Fruit fly (Drosophila melanogaster) whole organism, pupa: ENCODE measurements around the gene sage.

Experiments
- CG10348 ChIP-seq: fragments of 200-800 bp; sonication (Bioruptor generic); IDR thresholded peaks from 2 replicates; pipeline ENCODE4 v1.3.6; 2022; ENCODE audit warnings: missing biosample characterization, missing genetic modification characterization
- CG12605 ChIP-seq: fragments of 200-800 bp; sonication (Bioruptor generic); IDR thresholded peaks from 2 replicates; pipeline ENCODE4 v1.3.6; 2022; ENCODE audit warnings: missing biosample characterization, missing genetic modification characterization
- CG13204 ChIP-seq: fragments of 200-800 bp; sonication (Bioruptor generic); optimal IDR thresholded peaks from 2 replicates; lab custom pipeline; 2018; ENCODE audit warnings: missing biosample characterization, mild to moderate bottlenecking, missing genetic modification characterization, moderate library complexity
- CG14655 ChIP-seq: fragments of 200-800 bp; sonication (Bioruptor generic); optimal IDR thresholded peaks from 3 replicates; lab custom pipeline; 2017; ENCODE audit warnings: mild to moderate bottlenecking, missing biosample characterization, missing genetic modification reagents, missing genetic modification characterization
- CG15710 ChIP-seq: fragments of 200-800 bp; sonication (Bioruptor generic); optimal IDR thresholded peaks from 2 replicates; lab custom pipeline; 2018; ENCODE audit warnings: missing biosample characterization, mild to moderate bottlenecking, missing genetic modification characterization, moderate library complexity
- CG17806 ChIP-seq: fragments of 200-800 bp; sonication (Bioruptor generic); optimal IDR thresholded peaks from 2 replicates; lab custom pipeline; 2018; ENCODE audit warnings: missing biosample characterization, mild to moderate bottlenecking, missing genetic modification characterization, moderate library complexity
- CG32121 ChIP-seq: fragments of 200-800 bp; sonication (Bioruptor generic); IDR thresholded peaks from 2 replicates; pipeline ENCODE4 v1.3.6; 2022; ENCODE audit warnings: missing biosample characterization, missing genetic modification characterization
- CG34367 ChIP-seq: fragments of 200-800 bp; sonication (Bioruptor generic); optimal IDR thresholded peaks from 2 replicates; lab custom pipeline; 2018; ENCODE audit warnings: missing biosample characterization, mild to moderate bottlenecking, missing genetic modification characterization
- CG4496 ChIP-seq: fragments of 200-800 bp; sonication (Bioruptor generic); IDR thresholded peaks from 3 replicates; pipeline ENCODE4 v1.3.6; 2022; ENCODE audit warnings: missing biosample characterization, missing genetic modification characterization
- CG8159 ChIP-seq: fragments of 200-800 bp; sonication (Bioruptor generic); optimal IDR thresholded peaks from 3 replicates; lab custom pipeline; 2018; ENCODE audit warnings: missing biosample characterization, mild to moderate bottlenecking, missing genetic modification characterization, moderate library complexity
- CG8301 ChIP-seq: fragments of 200-800 bp; sonication (Bioruptor generic); optimal IDR thresholded peaks from 2 replicates; lab custom pipeline; 2018; ENCODE audit warnings: missing biosample characterization, mild to moderate bottlenecking, missing genetic modification characterization
- CG9948 ChIP-seq: fragments of 200-800 bp; sonication (Bioruptor generic); optimal IDR thresholded peaks from 2 replicates; lab custom pipeline; 2018; ENCODE audit warnings: missing biosample characterization, mild to moderate bottlenecking, missing genetic modification characterization, moderate library complexity
- D1 ChIP-seq: fragments of 200-800 bp; sonication (Bioruptor generic); optimal IDR thresholded peaks from 2 replicates; lab custom pipeline; 2018; ENCODE audit warnings: missing biosample characterization, mild to moderate bottlenecking, missing genetic modification characterization, moderate library complexity
- EcR ChIP-seq: fragments of 200-800 bp; sonication (Bioruptor generic); optimal IDR thresholded peaks from 3 replicates; lab custom pipeline; 2019; ENCODE audit warnings: missing biosample characterization, missing genetic modification characterization, mild to moderate bottlenecking, moderate library complexity, missing genetic modification reagents
- Ets98B ChIP-seq: fragments of 200-800 bp; sonication (Bioruptor generic); IDR thresholded peaks from 2 replicates; pipeline ENCODE4 v1.3.6; 2022; ENCODE audit warnings: missing biosample characterization, missing genetic modification characterization
- Pif1A ChIP-seq: fragments of 200-800 bp; sonication (Bioruptor generic); optimal IDR thresholded peaks from 3 replicates; lab custom pipeline; 2016; ENCODE audit warnings: missing biosample characterization, missing genetic modification characterization
- Pif1B ChIP-seq: fragments of 200-800 bp; sonication (Bioruptor generic); optimal IDR thresholded peaks from 3 replicates; lab custom pipeline; 2016; ENCODE audit warnings: missing biosample characterization, missing genetic modification characterization
- Snoo ChIP-seq: fragments of 200-800 bp; sonication (Bioruptor generic); optimal IDR thresholded peaks from 3 replicates; lab custom pipeline; 2017; ENCODE audit warnings: missing biosample characterization, mild to moderate bottlenecking, missing genetic modification characterization, inconsistent platforms
- fd96Ca ChIP-seq: fragments of 200-800 bp; sonication (Bioruptor generic); IDR thresholded peaks from 3 replicates; pipeline ENCODE4 v1.3.6; 2022; ENCODE audit warnings: missing biosample characterization, missing genetic modification characterization
- gl ChIP-seq: fragments of 200-800 bp; sonication (Bioruptor generic); optimal IDR thresholded peaks from 2 replicates; lab custom pipeline; 2018; ENCODE audit warnings: missing biosample characterization, mild to moderate bottlenecking, missing genetic modification characterization
- rn ChIP-seq: fragments of 200-800 bp; sonication (Bioruptor generic); IDR thresholded peaks from 2 replicates; pipeline ENCODE4 v1.3.6; 2022; ENCODE audit warnings: missing biosample characterization, missing genetic modification characterization

Gene sage

DNA sequence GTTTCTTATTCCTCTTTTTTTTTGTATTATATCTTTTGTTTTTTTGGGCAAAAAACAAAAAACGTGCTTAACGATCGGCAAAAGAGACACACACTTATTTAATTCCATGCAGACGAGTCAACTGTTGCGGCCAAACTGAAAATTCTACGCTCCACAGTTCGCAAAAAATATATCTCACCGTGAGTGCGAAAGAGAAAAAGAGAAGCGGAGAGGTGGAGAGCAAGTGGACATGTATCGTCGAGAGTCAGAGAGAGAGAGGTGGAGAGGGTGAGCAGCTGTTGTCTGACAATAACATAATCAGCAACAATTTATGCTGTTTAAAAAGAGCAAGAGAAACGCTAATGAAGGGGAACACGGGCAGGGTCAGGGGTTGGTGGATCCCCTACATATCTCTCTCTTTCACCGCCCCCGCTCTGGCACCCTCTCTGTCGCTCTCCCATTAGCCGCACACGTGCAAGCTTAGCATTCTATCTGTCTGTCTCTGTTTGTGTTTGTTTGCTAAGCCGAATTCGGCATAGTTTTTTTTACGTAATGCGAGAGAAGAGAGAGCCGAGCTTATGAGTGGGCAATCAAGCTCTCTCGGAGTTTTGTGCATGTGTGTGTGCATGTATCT is 37.1 kb downstream of the sage start:
- peak; percentile 81 for TF ChIP-seq EcR
- TF ChIP-seq Pif1B (GFP tag; lab: Kevin White, UChicago), result no peak
- TF ChIP-seq CG13204 (GFP tag; lab: Kevin White, UChicago), result no peak
- 0 out of 2 replicates have a peak, but pooled peaks have one; percentile 6 for TF ChIP-seq CG10348 (GFP tag; lab: Robert Waterston, UW)

DNA sequence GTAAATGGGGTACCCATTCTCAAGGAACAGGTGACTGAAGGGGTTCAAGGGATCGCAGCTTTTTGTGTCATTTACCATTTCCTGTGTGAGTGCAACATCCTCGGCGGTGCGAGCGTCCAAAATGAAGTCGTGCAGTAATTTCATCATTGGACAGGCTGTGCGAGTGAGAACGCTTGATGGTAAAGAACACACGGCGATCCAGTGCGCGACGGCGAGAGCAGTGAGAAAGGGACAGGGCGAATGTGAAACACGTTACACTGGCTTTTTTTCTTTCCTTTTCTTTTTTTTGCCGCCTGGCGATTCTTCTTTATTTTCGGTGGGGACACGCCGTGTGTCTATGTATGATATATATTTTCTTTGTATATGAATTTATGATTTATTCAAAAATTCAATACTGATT is 37.8 kb downstream of the sage start:
- TF ChIP-seq gl (peak; percentile 43), CG10348 (GFP tag; lab: Robert Waterston, UW) (no peak), CG9948 (no peak), CG4496 (GFP tag; lab: Robert Waterston, UW) (peak; percentile 71), Pif1A (GFP tag; lab: Kevin White, UChicago) (no peak), CG12605 (GFP tag; lab: Robert Waterston, UW) (no peak), EcR (peak; percentile 75), CG32121 (no peak), CG13204 (GFP tag; lab: Kevin White, UChicago) (peak; percentile 64), CG34367 (tag; lab: Kevin White, UChicago) (peak; percentile 2), CG15710 (peak; percentile 15)
- TF ChIP-seq, all 21 proteins: peak for 6

DNA sequence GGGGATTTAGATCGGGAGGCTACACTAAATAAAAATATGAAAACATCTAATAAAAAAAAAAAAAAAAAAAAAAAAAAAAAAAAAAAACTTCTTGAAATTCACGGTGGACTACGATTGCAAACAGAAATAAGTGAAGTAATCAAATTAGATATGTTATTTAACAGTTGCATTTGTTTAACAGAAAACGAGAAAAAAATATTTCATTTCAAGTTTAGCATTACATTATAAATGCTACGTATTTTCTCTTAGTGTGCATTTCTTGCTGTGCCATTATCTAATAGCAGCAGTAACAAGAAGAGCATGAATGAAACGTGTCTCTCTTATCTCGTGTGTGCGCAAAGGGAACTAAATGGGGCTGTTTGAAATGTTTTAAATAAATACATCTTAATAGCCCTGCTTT is 39.1 kb downstream of the sage start:
- TF ChIP-seq CG9948 (peak; percentile 49), CG34367 (tag; lab: Kevin White, UChicago) (peak; percentile 5), Ets98B (GFP tag; lab: Robert Waterston, UW) (peak; percentile 70), CG32121 (peak; percentile 69), D1 (tag; lab: Kevin White, UChicago) (no peak), CG13204 (GFP tag; lab: Kevin White, UChicago) (no peak), rn (GFP tag; lab: Robert Waterston, UW) (peak; percentile 22; the same call in 1 of the 2 replicates), EcR (no peak), fd96Ca (GFP tag; lab: Robert Waterston, UW) (no peak), CG8159 (peak; percentile 28), Pif1A (GFP tag; lab: Kevin White, UChicago) (peak; percentile 63), CG12605 (GFP tag; lab: Robert Waterston, UW) (peak; percentile 49; the same call in 1 of the 2 replicates), CG17806 (tag; lab: Kevin White, UChicago) (peak; percentile 38), gl (no peak), Snoo (tag; lab: Kevin White, UChicago) (no peak), CG8301 (tag; lab: Kevin White, UChicago) (no peak), Pif1B (GFP tag; lab: Kevin White, UChicago) (peak; percentile 46), CG14655 (peak; percentile 67), CG15710 (peak; percentile 20), CG10348 (GFP tag; lab: Robert Waterston, UW) (no peak), CG4496 (GFP tag; lab: Robert Waterston, UW) (peak; percentile 73)
- TF ChIP-seq, all 21 proteins: peak for 13

DNA sequence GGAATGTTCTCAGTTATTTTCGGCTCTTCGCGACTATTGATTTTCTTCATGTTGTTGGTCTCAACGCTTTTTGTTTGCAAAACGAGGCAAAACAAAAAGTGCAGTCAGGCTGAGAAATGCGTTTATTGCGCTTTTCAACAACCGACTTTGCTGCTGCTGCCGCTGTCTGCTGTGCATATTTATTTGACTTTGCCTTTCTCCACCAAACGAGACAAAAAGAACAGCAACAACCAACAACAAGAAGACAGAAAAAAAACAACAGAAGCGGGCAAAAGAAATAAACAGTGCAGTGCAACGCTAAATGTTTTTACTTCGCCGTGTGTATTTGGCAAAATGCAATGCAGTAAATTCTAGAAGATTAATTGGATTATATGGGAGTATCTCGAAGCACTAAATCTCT is 41.6 kb downstream of the sage start:
- TF ChIP-seq CG17806 (tag; lab: Kevin White, UChicago), result no peak
- TF ChIP-seq Pif1B (GFP tag; lab: Kevin White, UChicago), result no peak
- TF ChIP-seq CG9948, result no peak
- TF ChIP-seq CG4496 (GFP tag; lab: Robert Waterston, UW), result peak; percentile 57; the same call in 2 of the 3 replicates
- peak; percentile 51; the same call in 1 of the 2 replicates for TF ChIP-seq CG32121
- TF ChIP-seq Snoo (tag; lab: Kevin White, UChicago), result peak; percentile 6
- peak; percentile 50 for TF ChIP-seq Ets98B (GFP tag; lab: Robert Waterston, UW)
- TF ChIP-seq gl, result peak; percentile 32
- TF ChIP-seq Pif1A (GFP tag; lab: Kevin White, UChicago), result no peak
- no peak for TF ChIP-seq CG34367 (tag; lab: Kevin White, UChicago)
- TF ChIP-seq CG15710, result no peak
- TF ChIP-seq EcR, result no peak
- no peak for TF ChIP-seq CG10348 (GFP tag; lab: Robert Waterston, UW)
- TF ChIP-seq rn (GFP tag; lab: Robert Waterston, UW), result no peak
- TF ChIP-seq CG8301 (tag; lab: Kevin White, UChicago), result peak; percentile 42
- peak; percentile 55 for TF ChIP-seq CG14655
- TF ChIP-seq CG8159, result no peak
- TF ChIP-seq D1 (tag; lab: Kevin White, UChicago), result no peak
- no peak for TF ChIP-seq CG12605 (GFP tag; lab: Robert Waterston, UW)
- no peak for TF ChIP-seq fd96Ca (GFP tag; lab: Robert Waterston, UW)
- no peak for TF ChIP-seq CG13204 (GFP tag; lab: Kevin White, UChicago)

DNA sequence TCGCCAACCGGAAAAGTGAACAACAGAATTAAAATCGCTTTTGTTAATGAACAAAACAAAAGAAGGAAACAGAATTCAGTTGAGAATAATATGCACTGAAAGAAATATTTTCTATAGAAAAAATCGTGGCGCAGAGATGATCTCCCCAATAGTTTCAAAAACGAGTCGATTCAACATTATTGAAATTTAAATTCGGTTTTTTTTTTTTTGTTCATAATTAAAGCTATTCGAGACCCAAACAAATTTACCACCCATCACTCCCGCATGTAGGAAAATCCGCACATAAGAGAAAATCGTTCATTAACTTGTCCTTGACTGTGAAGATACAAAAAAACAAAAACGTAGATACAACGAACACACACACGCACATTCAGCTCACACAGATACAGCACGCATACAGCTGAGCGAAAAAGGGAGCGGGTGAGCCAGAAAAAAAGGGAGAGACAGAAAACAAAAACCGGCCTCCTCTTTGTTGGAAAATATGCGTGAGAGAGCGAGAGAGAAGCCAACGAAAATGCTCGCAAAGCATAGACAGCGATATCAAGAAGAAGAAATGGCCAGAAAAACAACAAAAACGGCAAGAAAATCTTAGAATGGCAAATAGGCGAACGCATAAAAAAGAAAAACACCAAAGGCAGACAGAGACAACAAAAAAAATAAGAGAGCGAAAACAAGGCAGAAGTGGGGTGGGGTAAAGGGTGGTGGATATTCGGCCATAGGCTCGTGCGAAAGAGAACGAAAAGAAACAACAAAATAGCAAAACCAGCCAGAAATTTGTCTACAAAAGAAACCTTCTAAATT is 43.7 kb downstream of the sage start:
- TF ChIP-seq CG32121, result peak; percentile 82
- TF ChIP-seq CG4496 (GFP tag; lab: Robert Waterston, UW), result peak; percentile 88
- TF ChIP-seq CG34367 (tag; lab: Kevin White, UChicago), result peak; percentile 47
- TF ChIP-seq EcR, result peak; percentile 85
- peak; percentile 71 for TF ChIP-seq gl
- peak; percentile 54 for TF ChIP-seq CG15710
- TF ChIP-seq CG13204 (GFP tag; lab: Kevin White, UChicago), result peak; percentile 70
- peak; percentile 78; the same call in 2 of the 3 replicates for TF ChIP-seq fd96Ca (GFP tag; lab: Robert Waterston, UW)
- peak; percentile 54; the same call in 1 of the 2 replicates for TF ChIP-seq rn (GFP tag; lab: Robert Waterston, UW)
- TF ChIP-seq CG14655, result peak; percentile 91
- TF ChIP-seq Ets98B (GFP tag; lab: Robert Waterston, UW), result peak; percentile 76
- TF ChIP-seq Snoo (tag; lab: Kevin White, UChicago), result peak; percentile 61
- TF ChIP-seq CG8301 (tag; lab: Kevin White, UChicago), result peak; percentile 77
- peak; percentile 42 for TF ChIP-seq D1 (tag; lab: Kevin White, UChicago)
- TF ChIP-seq CG9948, result peak; percentile 23
- TF ChIP-seq Pif1A (GFP tag; lab: Kevin White, UChicago), result peak; percentile 67
- peak; percentile 67 for TF ChIP-seq CG8159
- TF ChIP-seq Pif1B (GFP tag; lab: Kevin White, UChicago), result peak; percentile 78
- TF ChIP-seq CG12605 (GFP tag; lab: Robert Waterston, UW), result peak; percentile 93
- peak; percentile 49 for TF ChIP-seq CG17806 (tag; lab: Kevin White, UChicago)
- TF ChIP-seq CG10348 (GFP tag; lab: Robert Waterston, UW), result no peak
- TF ChIP-seq, all 21 proteins: peak for 20
